Worm (Caenorhabditis elegans) whole organism, early embryonic: ENCODE measurements around the gene cnc-1.

Source experiments
- B0310.2 ChIP-seq: sonication (generic microtip); optimal IDR thresholded peaks from 2 replicates; lab custom pipeline; 2016; ENCODE audit warnings: mild to moderate bottlenecking, missing genetic modification characterization, missing compliant biosample characterization
- F13C5.2 ChIP-seq: sonication (generic microtip); optimal IDR thresholded peaks from 2 replicates; lab custom pipeline; 2017; ENCODE audit warnings: mild to moderate bottlenecking, missing genetic modification characterization, inconsistent platforms, missing compliant biosample characterization
- aly-1 ChIP-seq: sonication (generic microtip); optimal IDR thresholded peaks from 2 replicates; lab custom pipeline; 2016; ENCODE audit warnings: missing genetic modification characterization, missing compliant biosample characterization
- ama-1 ChIP-seq: fragments of 150-350 bp; optimal IDR thresholded peaks from 2 replicates; lab custom pipeline; 2014
- ceh-13 ChIP-seq: fragments of 200-800 bp; sonication (Bioruptor generic); optimal IDR thresholded peaks from 2 replicates; lab custom pipeline; 2018; ENCODE audit warnings: mild to moderate bottlenecking, missing genetic modification characterization, missing compliant biosample characterization
- ceh-36 ChIP-seq: sonication (generic microtip); optimal IDR thresholded peaks from 2 replicates; lab custom pipeline; 2016; ENCODE audit warnings: missing genetic modification characterization, inconsistent platforms, missing compliant biosample characterization
- flt-1 ChIP-seq: fragments of 200-800 bp; sonication (Bioruptor generic); IDR thresholded peaks from 2 replicates; pipeline ENCODE4 v1.3.6; 2022; ENCODE audit warnings: missing genetic modification characterization, missing compliant biosample characterization
- hnd-1 ChIP-seq: sonication (generic microtip); optimal IDR thresholded peaks from 2 replicates; lab custom pipeline; 2016; ENCODE audit warnings: missing genetic modification characterization, missing compliant biosample characterization
- pes-1 ChIP-seq: fragments of 200-800 bp; sonication (Bioruptor generic); IDR thresholded peaks from 2 replicates; pipeline ENCODE4 v1.3.6; 2022; ENCODE audit warnings: missing genetic modification reagents, missing genetic modification characterization, missing compliant biosample characterization
- scrt-1 ChIP-seq: fragments of 200-800 bp; sonication (Bioruptor generic); IDR thresholded peaks from 2 replicates; pipeline ENCODE4 v1.3.6; 2022; ENCODE audit warnings: missing genetic modification characterization, missing compliant biosample characterization
- sea-1 ChIP-seq: fragments of 200-800 bp; sonication (Bioruptor generic); conservative IDR thresholded peaks from 2 replicates; pipeline ENCODE4 v1.3.6; 2022; ENCODE audit warnings: missing genetic modification characterization, missing compliant biosample characterization
- tbx-11 ChIP-seq: fragments of 200-800 bp; sonication (Bioruptor generic); IDR thresholded peaks from 2 replicates; pipeline ENCODE4 v1.3.6; 2022; ENCODE audit warnings: missing genetic modification characterization, missing compliant biosample characterization
- tbx-37 ChIP-seq: fragments of 200-800 bp; sonication (Bioruptor generic); conservative IDR thresholded peaks from 2 replicates; pipeline ENCODE4 v1.3.6; 2022; ENCODE audit warnings: missing genetic modification reagents, missing genetic modification characterization, missing compliant biosample characterization
- tra-4 ChIP-seq: sonication (generic microtip); optimal IDR thresholded peaks from 2 replicates; lab custom pipeline; 2017; ENCODE audit warnings: missing genetic modification characterization, missing compliant biosample characterization

- TF ChIP-seq ama-1 (lab: Kevin White, UChicago) = no peak
- TF ChIP-seq tbx-11 (GFP tag; lab: Robert Waterston, UW) = no peak
- TF ChIP-seq flt-1 (GFP tag; lab: Robert Waterston, UW) = no peak
- TF ChIP-seq B0310.2 (tag; lab: Kevin White, UChicago) = no peak
- TF ChIP-seq ceh-36 (tag; lab: Kevin White, UChicago) = no peak
- no peak for TF ChIP-seq sea-1 (GFP tag; lab: Robert Waterston, UW)
- no peak for TF ChIP-seq hnd-1
- TF ChIP-seq ceh-13 (GFP tag; lab: Kevin White, UChicago) = no peak
- TF ChIP-seq pes-1 (GFP tag; lab: Robert Waterston, UW) = no peak
- no peak for TF ChIP-seq scrt-1 (GFP tag; lab: Robert Waterston, UW)
- TF ChIP-seq tra-4 (tag; lab: Kevin White, UChicago) = no peak
- TF ChIP-seq F13C5.2 (tag; lab: Kevin White, UChicago) = no peak
- no peak for TF ChIP-seq tbx-37
- no peak for TF ChIP-seq aly-1 (tag; lab: Kevin White, UChicago)
Measured at ce11 chrV:1488642-1489041, 44.6 kb upstream of the cnc-1 start.
